Worm (Caenorhabditis elegans): ENCODE measurements around the gene nhr-22.

The nhr-22 gene

ce11 chrII:6449656-6450055, at the start of gene nhr-22:
TSS of gene nhr-22 (minus strand) at chrII:6449792.
- TF ChIP-seq blmp-1 (tag; optimal IDR thresholded peaks at IDR 0.05) (peak; percentile 78), mdl-1 (tag; optimal IDR thresholded peaks at IDR 0.05) (no peak), grh-1 (GFP tag; IDR thresholded peaks at IDR 0.05) (no peak), elt-3 (tag; optimal IDR thresholded peaks at IDR 0.05) (peak in 1 of 6 experiments; percentile 12), zip-4 (GFP tag; optimal IDR thresholded peaks at IDR 0.05) (no peak), nhr-237 (tag; optimal IDR thresholded peaks at IDR 0.05) (no peak), nhr-85 (tag) (peak; percentile 16), lin-14 (GFP tag; optimal IDR thresholded peaks at IDR 0.05) (peak; percentile 29)

- no peak for TF ChIP-seq snpc-4 (tag; optimal IDR thresholded peaks at IDR 0.05)
- TF ChIP-seq nhr-76 (tag; optimal IDR thresholded peaks at IDR 0.05), result no peak
- no peak for TF ChIP-seq snu-23 (GFP tag; optimal IDR thresholded peaks at IDR 0.05)
- TF ChIP-seq zag-1 (tag; optimal IDR thresholded peaks at IDR 0.05), result no peak
- TF ChIP-seq tlp-1 (tag; optimal IDR thresholded peaks at IDR 0.05), result no peak
Observed at ce11 chrII:6499067-6499466, 49.5 kb upstream of the nhr-22 start, which contains the start of gene twk-49. TSS of gene twk-49 (minus strand) at chrII:6499167.

- TF ChIP-seq unc-98 (GFP tag; IDR thresholded peaks at IDR 0.05) (no peak), lin-14 (GFP tag; optimal IDR thresholded peaks at IDR 0.05) (peak; percentile 59), fkh-10 (GFP tag; optimal IDR thresholded peaks at IDR 0.05) (peak; percentile 44), zip-4 (GFP tag; optimal IDR thresholded peaks at IDR 0.05) (no peak), ceh-90 (tag; optimal IDR thresholded peaks at IDR 0.05) (no peak)
Observed at ce11 chrII:6498609-6499008, 49.0 kb upstream of the nhr-22 start.

ce11 chrII:6497137-6497536, 47.5 kb upstream of the nhr-22 start:
- no peak for TF ChIP-seq nhr-90 (tag; optimal IDR thresholded peaks at IDR 0.05; ENCODE audit: poor library complexity)
- peak; percentile 58 for TF ChIP-seq lin-14 (GFP tag; optimal IDR thresholded peaks at IDR 0.05)
- no peak for TF ChIP-seq grh-1 (GFP tag; IDR thresholded peaks at IDR 0.05)
- no peak for TF ChIP-seq nhr-237 (tag; optimal IDR thresholded peaks at IDR 0.05)

- TF ChIP-seq alr-1 (tag; optimal IDR thresholded peaks at IDR 0.05; ENCODE audit: borderline replicate concordance) (no peak), fkh-10 (GFP tag; optimal IDR thresholded peaks at IDR 0.05) (no peak), lin-14 (GFP tag; optimal IDR thresholded peaks at IDR 0.05) (no peak), lin-15B (tag; optimal IDR thresholded peaks at IDR 0.05) (no peak), fkh-8 (tag; optimal IDR thresholded peaks at IDR 0.05) (no peak), ztf-4 (tag; optimal IDR thresholded peaks at IDR 0.05) (no peak), hlh-4 (tag; optimal IDR thresholded peaks at IDR 0.05) (no peak), unc-98 (GFP tag; IDR thresholded peaks at IDR 0.05) (no peak), snu-23 (GFP tag; optimal IDR thresholded peaks at IDR 0.05) (no peak), dsc-1 (tag; optimal IDR thresholded peaks at IDR 0.05) (no peak), pqm-1 (tag; optimal IDR thresholded peaks at IDR 0.05) (no peak)
Observed at ce11 chrII:6496496-6496895, 46.9 kb upstream of the nhr-22 start.

- peak; percentile 14 for TF ChIP-seq ztf-4 (tag; optimal IDR thresholded peaks at IDR 0.05)
- peak; percentile 2 for TF ChIP-seq blmp-1 (tag; optimal IDR thresholded peaks at IDR 0.05)
- no peak for TF ChIP-seq lin-15B (tag; optimal IDR thresholded peaks at IDR 0.05)
Observed at ce11 chrII:6493709-6494326, 44.2 kb upstream of the nhr-22 start.

ce11 chrII:6493139-6493538, 43.5 kb upstream of the nhr-22 start:
- TF ChIP-seq xbp-1 (tag; optimal IDR thresholded peaks at IDR 0.05) (no peak), efl-3 (GFP tag; optimal IDR thresholded peaks at IDR 0.05) (no peak), Y116A8C.19 (tag; optimal IDR thresholded peaks at IDR 0.05; ENCODE audit: borderline replicate concordance) (no peak), skn-1 (tag; optimal IDR thresholded peaks at IDR 0.05) (no peak), hpl-2 (GFP tag; optimal IDR thresholded peaks at IDR 0.05) (no peak), fkh-10 (GFP tag; optimal IDR thresholded peaks at IDR 0.05) (no peak), mef-2 (tag; optimal IDR thresholded peaks at IDR 0.05) (no peak), ztf-4 (tag; optimal IDR thresholded peaks at IDR 0.05) (no peak), lin-39 (tag; optimal IDR thresholded peaks at IDR 0.05) (no peak), pax-3 (tag; optimal IDR thresholded peaks at IDR 0.05) (no peak), nhr-20 (tag; optimal IDR thresholded peaks at IDR 0.05) (no peak), jun-1 (tag; optimal IDR thresholded peaks at IDR 0.05) (no peak), elt-3 (tag; optimal IDR thresholded peaks at IDR 0.05) (no peak), F16B12.6 (tag; optimal IDR thresholded peaks at IDR 0.05) (no peak)

All from whole organism, L1 larva.